Worm (Caenorhabditis elegans): Measurements from ENCODE around the gene C14A6.7.

DNA sequence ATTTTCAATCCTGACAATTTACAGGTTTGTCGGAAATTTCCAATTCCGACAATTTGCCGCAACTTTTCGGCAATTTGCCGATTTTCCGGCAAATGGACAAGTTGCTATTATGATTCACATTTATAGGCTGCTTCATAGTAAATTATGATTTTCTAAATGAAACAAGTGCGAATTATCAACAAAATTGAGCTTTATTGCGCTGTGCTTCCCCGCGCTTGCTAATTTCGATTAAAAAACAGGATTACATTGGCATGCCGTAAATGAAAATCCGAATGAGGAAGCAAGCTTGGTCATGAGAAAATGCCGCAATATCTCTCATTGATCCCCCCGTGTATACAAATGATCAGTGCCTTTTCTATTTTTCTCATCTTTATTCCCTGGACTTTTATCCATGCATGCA, 29.5 kb downstream of the C14A6.7 start, which contains the start of gene Y37H2A.10:
- TF ChIP-seq lsy-2 (tag; optimal IDR thresholded peaks at IDR 0.05): no peak
- TF ChIP-seq ama-1 (optimal IDR thresholded peaks at IDR 0.05): no peak
- TF ChIP-seq egl-27 (tag; optimal IDR thresholded peaks at IDR 0.05): no peak
- no peak for TF ChIP-seq nhr-237 (tag; optimal IDR thresholded peaks at IDR 0.05)
- no peak for TF ChIP-seq ceh-16 (tag; optimal IDR thresholded peaks at IDR 0.05)
- no peak for TF ChIP-seq nhr-12 (tag; optimal IDR thresholded peaks at IDR 0.05)
- no peak for TF ChIP-seq lin-39 (tag; optimal IDR thresholded peaks at IDR 0.05)
